Worm (Caenorhabditis elegans): ENCODE data around the gene K12B6.9.

Gene K12B6.9

ce11 chrV:6335226-6335625 is 42.8 kb upstream of the K12B6.9 start (continued):
- TF ChIP-seq chd-7 (tag; optimal IDR thresholded peaks at IDR 0.05) (peak; percentile 45), ceh-91 (GFP tag; IDR thresholded peaks at IDR 0.05) (no peak), mes-4 (tag; optimal IDR thresholded peaks at IDR 0.05) (peak; percentile 24), rcor-1 (GFP tag; IDR thresholded peaks at IDR 0.05) (peak; percentile 51; the same call in 1 of the 2 replicates), ets-4 (GFP tag; optimal IDR thresholded peaks at IDR 0.05) (peak; percentile 67), madf-8 (GFP tag; conservative IDR thresholded peaks at IDR 0.05) (no peak), ceh-27 (GFP tag; optimal IDR thresholded peaks at IDR 0.05) (peak; percentile 6), F39B2.1 (GFP tag; IDR thresholded peaks at IDR 0.05) (no peak), T07F8.4 (tag; optimal IDR thresholded peaks at IDR 0.05) (peak; percentile 42), T26A5.8 (tag; optimal IDR thresholded peaks at IDR 0.05) (no peak), repo-1 (tag; optimal IDR thresholded peaks at IDR 0.05) (no peak), ama-1 (optimal IDR thresholded peaks at IDR 0.05) (no peak), ama-1 (GFP tag; optimal IDR thresholded peaks at IDR 0.05) (peak in 1 of 2 experiments; percentile 83), C17E4.6 (GFP tag; IDR thresholded peaks at IDR 0.05) (no peak), sptf-2 (GFP tag; optimal IDR thresholded peaks at IDR 0.05) (peak; percentile 76), F52B5.7 (tag; optimal IDR thresholded peaks at IDR 0.05) (peak; percentile 67), madf-10 (tag; optimal IDR thresholded peaks at IDR 0.05) (peak; percentile 60), nhr-120 (GFP tag; IDR thresholded peaks at IDR 0.05) (0 out of 2 replicates have a peak, but pooled peaks have one; percentile 74), B0035.1 (tag; optimal IDR thresholded peaks at IDR 0.05) (no peak), Y53G8AR.9 (GFP tag; conservative IDR thresholded peaks at IDR 0.05) (no peak), lsl-1 (GFP tag; optimal IDR thresholded peaks at IDR 0.05) (peak; percentile 35), Y56A3A.18 (GFP tag; IDR thresholded peaks at IDR 0.05) (peak; percentile 91), cebp-1 (GFP tag; IDR thresholded peaks at IDR 0.05) (0 out of 2 replicates have a peak, but pooled peaks have one; percentile 26), cebp-1 (tag; optimal IDR thresholded peaks at IDR 0.05) (no peak), tlf-1 (GFP tag; optimal IDR thresholded peaks at IDR 0.05) (no peak), madf-3 (GFP tag; IDR thresholded peaks at IDR 0.05) (0 out of 2 replicates have a peak, but pooled peaks have one; percentile 50), unc-62 (GFP tag; optimal IDR thresholded peaks at IDR 0.05) (no peak), hmg-20 (GFP tag; IDR thresholded peaks at IDR 0.05) (no peak), D2030.7 (GFP tag; IDR thresholded peaks at IDR 0.05) (peak; percentile 62; the same call in 1 of the 2 replicates), hsf-1 (GFP tag; IDR thresholded peaks at IDR 0.05) (peak; percentile 71), egl-44 (GFP tag; IDR thresholded peaks at IDR 0.05) (peak; percentile 77; the same call in 1 of the 2 replicates), let-526 (GFP tag; IDR thresholded peaks at IDR 0.05) (no peak)

- TF ChIP-seq egl-44 (GFP tag; IDR thresholded peaks at IDR 0.05), result no peak
- no peak for TF ChIP-seq atf-7 (tag; optimal IDR thresholded peaks at IDR 0.05)
- TF ChIP-seq xnd-1 (tag; optimal IDR thresholded peaks at IDR 0.05), result no peak
- TF ChIP-seq F52B5.7 (tag; optimal IDR thresholded peaks at IDR 0.05), result no peak
- no peak for TF ChIP-seq ekl-4 (GFP tag; IDR thresholded peaks at IDR 0.05)
- no peak for TF ChIP-seq snpc-1.3 (tag; optimal IDR thresholded peaks at IDR 0.05; ENCODE audit: insufficient read depth)
- TF ChIP-seq lag-1 (GFP tag; IDR thresholded peaks at IDR 0.05), result no peak
These were observed 39.1 kb upstream of the K12B6.9 start, which contains the start of gene T28C12.1 for ce11 chrV:6331607-6332006. Gene T28C12.1 (plus strand): TSS chrV:6331907.

- TF ChIP-seq efl-1 (GFP tag; optimal IDR thresholded peaks at IDR 0.05) (no peak), ZK185.1 (tag; optimal IDR thresholded peaks at IDR 0.05; ENCODE audit: poor library complexity, severe bottlenecking) (no peak), madf-8 (GFP tag; conservative IDR thresholded peaks at IDR 0.05) (no peak), chd-7 (tag; optimal IDR thresholded peaks at IDR 0.05) (no peak), snpc-3.4 (tag; optimal IDR thresholded peaks at IDR 0.05) (no peak), ztf-22 (GFP tag; optimal IDR thresholded peaks at IDR 0.05) (no peak), nhr-120 (GFP tag; IDR thresholded peaks at IDR 0.05) (no peak), B0019.2 (GFP tag; conservative IDR thresholded peaks at IDR 0.05) (no peak), F57C9.4 (tag; optimal IDR thresholded peaks at IDR 0.05) (no peak), let-526 (GFP tag; IDR thresholded peaks at IDR 0.05) (no peak), attf-6 (GFP tag; IDR thresholded peaks at IDR 0.05) (no peak), lsy-27 (tag; optimal IDR thresholded peaks at IDR 0.05; ENCODE audit: borderline replicate concordance, insufficient read depth) (no peak), nfya-1 (tag; optimal IDR thresholded peaks at IDR 0.05; ENCODE audit: borderline replicate concordance, insufficient read depth) (no peak), egl-44 (GFP tag; IDR thresholded peaks at IDR 0.05) (no peak), Y67H2A.10 (GFP tag; conservative IDR thresholded peaks at IDR 0.05) (no peak)
These were observed 36.4 kb upstream of the K12B6.9 start, which contains the start of gene T28C12.2 for ce11 chrV:6328897-6329296. Gene T28C12.2 (plus strand): TSS chrV:6329197.
